Worm (Caenorhabditis elegans): ENCODE measurements around the gene fipr-5.

ce11 chrV:10212627-10213026 lies 8.6 kb downstream of the fipr-5 start, which contains the start of gene hpo-40:
- TF ChIP-seq T07F8.4 (tag; optimal IDR thresholded peaks at IDR 0.05) (no peak), egrh-3 (GFP tag; IDR thresholded peaks at IDR 0.05) (no peak), him-1 (tag; optimal IDR thresholded peaks at IDR 0.05) (no peak), nhr-90 (tag; optimal IDR thresholded peaks at IDR 0.05) (no peak), hmg-20 (GFP tag; IDR thresholded peaks at IDR 0.05) (no peak), sdz-38 (tag; optimal IDR thresholded peaks at IDR 0.05) (no peak), mes-4 (tag; optimal IDR thresholded peaks at IDR 0.05) (no peak), lag-1 (GFP tag; IDR thresholded peaks at IDR 0.05) (no peak), lin-54 (GFP tag; optimal IDR thresholded peaks at IDR 0.05) (no peak), ekl-4 (GFP tag; IDR thresholded peaks at IDR 0.05) (no peak), hmg-1.2 (GFP tag; IDR thresholded peaks at IDR 0.05) (no peak), snpc-4 (GFP tag; optimal IDR thresholded peaks at IDR 0.05) (no peak), snpc-4 (tag; optimal IDR thresholded peaks at IDR 0.05) (no peak)
